Worm (Caenorhabditis elegans): ENCODE measurements around the gene clec-196.

ce11 chrIV:17262385-17262784, 14.4 kb upstream of the clec-196 start, which contains the start of gene ZK550.6:
- TF ChIP-seq med-1 (GFP tag; optimal IDR thresholded peaks at IDR 0.05; ENCODE audit: insufficient read depth) = no peak
- no peak for TF ChIP-seq cog-1 (tag; optimal IDR thresholded peaks at IDR 0.05)
- TF ChIP-seq ztf-23 (GFP tag; IDR thresholded peaks at IDR 0.05) = no peak
- TF ChIP-seq flt-1 (GFP tag; IDR thresholded peaks at IDR 0.05) = no peak
- TF ChIP-seq ref-1 (GFP tag; conservative IDR thresholded peaks at IDR 0.05) = no peak
- TF ChIP-seq ztf-29 (GFP tag; IDR thresholded peaks at IDR 0.05) = no peak
- no peak for TF ChIP-seq klf-2 (GFP tag; conservative IDR thresholded peaks at IDR 0.05)
- TF ChIP-seq T22C8.4 (GFP tag; IDR thresholded peaks at IDR 0.05) = no peak
- TF ChIP-seq tab-1 (GFP tag; IDR thresholded peaks at IDR 0.05) = no peak

Data from whole organism, midembryonic.